Worm (Caenorhabditis elegans) whole organism, L1 larva: Measurements from ENCODE around the gene ZK287.1.

ENCODE experiments used
- C16A3.4 ChIP-seq: fragments of 150-350 bp; optimal IDR thresholded peaks from 2 replicates; lab custom pipeline; 2014; ENCODE audit warnings: missing biosample characterization, missing genetic modification characterization
- F16B12.6 ChIP-seq: fragments of 150-350 bp; optimal IDR thresholded peaks from 2 replicates; lab custom pipeline; 2014; ENCODE audit warnings: missing biosample characterization, missing genetic modification characterization
- ama-1 ChIP-seq: fragments of 150-350 bp; optimal IDR thresholded peaks from 2 replicates; lab custom pipeline; 2014
- ceh-82 ChIP-seq, 3 experiments: fragments of 150-350 bp in 1 of 3; sonication (generic microtip) in 2 of 3; optimal IDR thresholded peaks; 2 replicates each; lab custom pipeline; 2014 to 2017; ENCODE audit warnings: missing biosample characterization in 3 of 3, missing genetic modification characterization in 3 of 3
- efl-3 ChIP-seq: fragments of 200-800 bp; sonication (Bioruptor generic); optimal IDR thresholded peaks from 2 replicates; lab custom pipeline; 2018; ENCODE audit warnings: mild to moderate bottlenecking, missing genetic modification characterization, missing compliant biosample characterization
- elt-2 ChIP-seq: sonication (generic microtip); optimal IDR thresholded peaks from 2 replicates; lab custom pipeline; 2016; ENCODE audit warnings: missing genetic modification characterization, mild to moderate bottlenecking, inconsistent platforms, missing compliant biosample characterization, missing genetic modification reagents
- ets-5 ChIP-seq: fragments of 200-800 bp; sonication (Bioruptor generic); IDR thresholded peaks from 2 replicates; pipeline ENCODE4 v1.3.6; 2022; ENCODE audit warnings: missing genetic modification characterization, missing compliant biosample characterization
- fos-1 ChIP-seq: fragments of 150-350 bp; optimal IDR thresholded peaks from 2 replicates; lab custom pipeline; 2014; ENCODE audit warnings: missing biosample characterization, missing genetic modification characterization
- hlh-4 ChIP-seq: sonication (generic microtip); optimal IDR thresholded peaks from 2 replicates; lab custom pipeline; 2016; ENCODE audit warnings: mild to moderate bottlenecking, missing genetic modification characterization, missing compliant biosample characterization
- irx-1 ChIP-seq: sonication (generic microtip); optimal IDR thresholded peaks from 2 replicates; lab custom pipeline; 2016; ENCODE audit warnings: missing genetic modification characterization, missing compliant biosample characterization
- lin-14 ChIP-seq: fragments of 200-800 bp; sonication (Bioruptor generic); optimal IDR thresholded peaks from 2 replicates; lab custom pipeline; 2018; ENCODE audit warnings: mild to moderate bottlenecking, missing genetic modification characterization, moderate library complexity, missing compliant biosample characterization
- lin-15B ChIP-seq: fragments of 150-350 bp; sonication (generic microtip); optimal IDR thresholded peaks from 3 replicates; lab custom pipeline; 2014; ENCODE audit warnings: missing biosample characterization, missing genetic modification characterization
- lsy-2 ChIP-seq, 2 experiments: fragments of 150-350 bp; optimal IDR thresholded peaks; 2 replicates each; lab custom pipeline; 2014; ENCODE audit warnings: missing biosample characterization in 2 of 2, missing genetic modification characterization in 2 of 2
- mep-1 ChIP-seq: fragments of 150-350 bp; optimal IDR thresholded peaks from 2 replicates; lab custom pipeline; 2014; ENCODE audit warnings: missing biosample characterization, missing genetic modification characterization
- nhr-20 ChIP-seq: sonication (generic microtip); optimal IDR thresholded peaks from 2 replicates; lab custom pipeline; 2016; ENCODE audit warnings: mild to moderate bottlenecking, missing genetic modification characterization, missing compliant biosample characterization
- nhr-237 ChIP-seq: fragments of 150-350 bp; optimal IDR thresholded peaks from 2 replicates; lab custom pipeline; 2014; ENCODE audit warnings: missing biosample characterization, missing genetic modification characterization
- nhr-71 ChIP-seq: sonication (generic microtip); optimal IDR thresholded peaks from 2 replicates; lab custom pipeline; 2016; ENCODE audit warnings: mild to moderate bottlenecking, missing genetic modification characterization, moderate library complexity, missing compliant biosample characterization
- nhr-77 ChIP-seq: fragments of 150-350 bp; optimal IDR thresholded peaks from 2 replicates; lab custom pipeline; 2014; ENCODE audit warnings: missing biosample characterization, missing genetic modification characterization
- nhr-84 ChIP-seq: sonication (generic microtip); optimal IDR thresholded peaks from 2 replicates; lab custom pipeline; 2017; ENCODE audit warnings: missing biosample characterization, missing genetic modification characterization
- nhr-85 ChIP-seq: sonication (generic microtip); peaks from one replicate; lab custom pipeline; 2016; ENCODE audit warnings: missing genetic modification characterization, inconsistent platforms, missing compliant biosample characterization
- pag-3 ChIP-seq: sonication (generic microtip); optimal IDR thresholded peaks from 2 replicates; lab custom pipeline; 2017; ENCODE audit warnings: missing genetic modification characterization, mild to moderate bottlenecking, missing compliant biosample characterization, antibody characterized with exemption, borderline replicate concordance; ENCODE audit not compliant: insufficient read depth
- pqm-1 ChIP-seq: sonication (generic microtip); optimal IDR thresholded peaks from 3 replicates; lab custom pipeline; 2017; ENCODE audit warnings: missing biosample characterization, missing genetic modification characterization
- rnt-1 ChIP-seq: sonication (generic microtip); optimal IDR thresholded peaks from 2 replicates; lab custom pipeline; 2016; ENCODE audit warnings: mild to moderate bottlenecking, missing genetic modification characterization, moderate library complexity, missing compliant biosample characterization
- skn-1 ChIP-seq: fragments of 150-350 bp; optimal IDR thresholded peaks from 2 replicates; lab custom pipeline; 2014; ENCODE audit warnings: missing biosample characterization, missing genetic modification characterization
- snpc-4 ChIP-seq: fragments of 150-350 bp; optimal IDR thresholded peaks from 2 replicates; lab custom pipeline; 2014; ENCODE audit warnings: missing biosample characterization, missing genetic modification characterization
- sox-4 ChIP-seq: sonication (generic microtip); optimal IDR thresholded peaks from 2 replicates; lab custom pipeline; 2016; ENCODE audit warnings: missing genetic modification characterization, missing compliant biosample characterization
- sptf-1 ChIP-seq: fragments of 150-350 bp; optimal IDR thresholded peaks from 2 replicates; lab custom pipeline; 2014; ENCODE audit warnings: missing biosample characterization, missing genetic modification characterization
- tlp-1 ChIP-seq: fragments of 150-350 bp; optimal IDR thresholded peaks from 2 replicates; lab custom pipeline; 2014; ENCODE audit warnings: missing biosample characterization, missing genetic modification characterization
- unc-130 ChIP-seq: fragments of 150-350 bp; optimal IDR thresholded peaks from 2 replicates; lab custom pipeline; 2017; ENCODE audit warnings: missing biosample characterization, missing genetic modification characterization, inconsistent platforms
- unc-62 ChIP-seq: fragments of 150-350 bp; optimal IDR thresholded peaks from 2 replicates; lab custom pipeline; 2014; ENCODE audit warnings: missing biosample characterization, missing genetic modification reagents, missing genetic modification characterization
- vab-15 ChIP-seq: sonication (generic microtip); optimal IDR thresholded peaks from 2 replicates; lab custom pipeline; 2017; ENCODE audit warnings: missing genotype, mild to moderate bottlenecking, missing genetic modification characterization, missing compliant biosample characterization
- xbp-1 ChIP-seq: sonication (generic microtip); optimal IDR thresholded peaks from 2 replicates; lab custom pipeline; 2016; ENCODE audit warnings: missing genetic modification characterization, missing compliant biosample characterization
- ztf-4 ChIP-seq: fragments of 150-350 bp; optimal IDR thresholded peaks from 2 replicates; lab custom pipeline; 2014; ENCODE audit warnings: missing biosample characterization, missing genetic modification characterization

The ZK287.1 gene

ce11 chrV:9692109-9692581, 25.7 kb downstream of the ZK287.1 start, which contains the start of gene ztf-9 (continued):
- TF ChIP-seq nhr-71 (peak; percentile 40), snpc-4 (tag; lab: Kevin White, UChicago) (no peak), lsy-2 (tag; optimal IDR thresholded peaks at IDR 0.05; lab: Kevin White, UChicago) (peak in 1 of 2 experiments; percentile 76), fos-1 (tag; lab: Kevin White, UChicago) (peak; percentile 13), unc-62 (GFP tag; lab: Kevin White, UChicago) (no peak), lin-14 (GFP tag; lab: Kevin White, UChicago) (peak; percentile 87), xbp-1 (tag; lab: Kevin White, UChicago) (peak; percentile 11), rnt-1 (tag; lab: Kevin White, UChicago) (peak; percentile 50)
- TF ChIP-seq, all 84 proteins: peak for 24

- TF ChIP-seq F16B12.6 (tag; lab: Kevin White, UChicago) (no peak), vab-15 (tag; lab: Kevin White, UChicago) (no peak), ceh-82 (tag; optimal IDR thresholded peaks at IDR 0.05; lab: Kevin White, UChicago) (no peak), ztf-4 (tag; lab: Kevin White, UChicago) (no peak), nhr-84 (tag; lab: Kevin White, UChicago) (no peak), skn-1 (no peak), nhr-20 (tag; lab: Kevin White, UChicago) (no peak), sox-4 (tag; lab: Kevin White, UChicago) (no peak), unc-130 (no peak), sptf-1 (tag; lab: Kevin White, UChicago) (no peak)
Measured at ce11 chrV:9692649-9693112, 26.2 kb downstream of the ZK287.1 start, which contains the start of gene ZK287.7. TSS of gene ZK287.7 (plus strand) at chrV:9693062.

DNA sequence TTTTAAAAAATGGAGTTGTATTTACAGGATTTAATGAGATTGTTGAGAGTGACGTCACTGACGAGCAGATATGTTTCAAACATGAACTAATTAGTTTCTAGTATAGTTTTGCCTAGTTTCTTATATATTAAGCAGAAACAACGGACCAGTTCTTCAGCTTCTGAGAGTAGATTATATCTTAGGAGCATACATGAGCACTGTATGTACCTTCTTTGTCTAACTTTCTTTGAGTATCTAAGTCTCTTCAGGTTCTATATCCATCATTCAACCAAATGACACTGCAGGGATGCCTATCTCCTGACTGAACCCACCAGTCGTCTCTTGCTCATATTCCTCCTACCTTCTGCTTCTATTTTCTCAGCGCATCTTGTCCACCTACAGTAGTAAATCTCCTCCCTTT, 30.2 kb downstream of the ZK287.1 start, which contains the start of gene her-1:
Gene her-1, plus strand, starts transcription at position 301 of the 400 bp plus-strand sequence.
- TF ChIP-seq pqm-1 (tag; lab: Kevin White, UChicago) (no peak), lin-15B (no peak)

ce11 chrV:9699216-9699615, 32.7 kb downstream of the ZK287.1 start:
- TF ChIP-seq hlh-4 (tag; lab: Kevin White, UChicago) (no peak), nhr-77 (tag; lab: Kevin White, UChicago) (no peak), elt-2 (tag; lab: Kevin White, UChicago) (peak; percentile 9), pag-3 (tag; lab: Kevin White, UChicago) (no peak), skn-1 (no peak)

ce11 chrV:9701861-9702260, 35.4 kb downstream of the ZK287.1 start:
- no peak for TF ChIP-seq ets-5 (GFP tag; lab: Robert Waterston, UW)
- TF ChIP-seq elt-2 (tag; lab: Kevin White, UChicago): peak; percentile 44
- TF ChIP-seq nhr-85 (tag; lab: Kevin White, UChicago): no peak
- no peak for TF ChIP-seq mep-1 (tag; lab: Kevin White, UChicago)
- no peak for TF ChIP-seq C16A3.4
- TF ChIP-seq ama-1: no peak
- no peak for TF ChIP-seq ztf-4 (tag; lab: Kevin White, UChicago)
- TF ChIP-seq tlp-1 (tag; lab: Kevin White, UChicago): peak; percentile 29
- TF ChIP-seq efl-3: no peak
- TF ChIP-seq lin-14 (GFP tag; lab: Kevin White, UChicago): no peak
- TF ChIP-seq irx-1 (tag; lab: Kevin White, UChicago): no peak

ce11 chrV:9702755-9703154, 36.3 kb downstream of the ZK287.1 start, which contains the start of gene xbx-6:
TSS of gene xbx-6 (plus strand) at chrV:9703055.
- TF ChIP-seq hlh-4 (tag; lab: Kevin White, UChicago) (peak; percentile 57), nhr-237 (tag; lab: Kevin White, UChicago) (no peak)
